Worm (Caenorhabditis elegans) whole organism, young adult: ENCODE data around the gene tbx-8.

ENCODE experiments used
- F39B2.1 ChIP-seq: fragments of 200-800 bp; sonication (Bioruptor generic); IDR thresholded peaks from 2 replicates; pipeline ENCODE4 v1.3.6; 2022; ENCODE audit warnings: missing genetic modification reagents, missing genetic modification characterization, missing compliant biosample characterization
- F55B11.4 ChIP-seq: sonication (generic microtip); optimal IDR thresholded peaks from 2 replicates; lab custom pipeline; 2016; ENCODE audit warnings: missing compliant biosample characterization, missing genetic modification characterization, borderline replicate concordance; ENCODE audit not compliant: insufficient read depth
- T26A5.8 ChIP-seq: sonication (generic microtip); optimal IDR thresholded peaks from 2 replicates; lab custom pipeline; 2016; ENCODE audit warnings: missing genetic modification characterization, missing compliant biosample characterization
- Y53F4B.3 ChIP-seq: fragments of 200-800 bp; sonication (Bioruptor generic); IDR thresholded peaks from 2 replicates; pipeline ENCODE4 v1.3.6; 2022; ENCODE audit warnings: missing genetic modification reagents, missing genetic modification characterization, missing compliant biosample characterization
- Y79H2A.3 ChIP-seq: fragments of 200-800 bp; sonication (Bioruptor generic); conservative IDR thresholded peaks from 2 replicates; pipeline ENCODE4 v1.3.6; 2022; ENCODE audit warnings: missing genetic modification reagents, missing genetic modification characterization, missing compliant biosample characterization
- ama-1 ChIP-seq, 3 experiments: fragments of 150-350 bp in 1 of 3; sonication (generic microtip) in 2 of 3; optimal IDR thresholded peaks; 2 replicates each; lab custom pipeline; 2014 to 2018; ENCODE audit warnings: missing biosample characterization in 2 of 3, missing genetic modification characterization in 2 of 3, missing genetic modification reagents in 2 of 3
- aptf-3 ChIP-seq: fragments of 200-800 bp; sonication (Bioruptor generic); IDR thresholded peaks from 2 replicates; pipeline ENCODE4 v1.3.6; 2022; ENCODE audit warnings: missing genetic modification characterization, missing compliant biosample characterization
- cebp-2 ChIP-seq: fragments of 200-800 bp; sonication (Bioruptor generic); IDR thresholded peaks from 2 replicates; pipeline ENCODE4 v1.3.6; 2022; ENCODE audit warnings: missing genetic modification characterization, missing compliant biosample characterization
- ceh-40 ChIP-seq: fragments of 200-800 bp; sonication (Bioruptor generic); IDR thresholded peaks from 2 replicates; pipeline ENCODE4 v1.3.6; 2022; ENCODE audit warnings: missing genetic modification characterization, missing compliant biosample characterization
- ceh-79 ChIP-seq: sonication (generic microtip); optimal IDR thresholded peaks from 2 replicates; lab custom pipeline; 2017; ENCODE audit warnings: mild to moderate bottlenecking, missing genetic modification characterization, missing compliant biosample characterization
- chd-7 ChIP-seq: sonication (generic microtip); optimal IDR thresholded peaks from 2 replicates; lab custom pipeline; 2016; ENCODE audit warnings: mild to moderate bottlenecking, missing genetic modification characterization, moderate library complexity, missing compliant biosample characterization
- fkh-3 ChIP-seq: sonication (generic microtip); optimal IDR thresholded peaks from 2 replicates; lab custom pipeline; 2016; ENCODE audit warnings: mild to moderate bottlenecking, missing genetic modification characterization, missing compliant biosample characterization
- lin-35 ChIP-seq, 3 experiments: fragments of 150-350 bp in 2 of 3; sonication (generic microtip) in 1 of 3; optimal IDR thresholded peaks; 2 replicates each; lab custom pipeline; 2014 to 2018; ENCODE audit warnings: missing biosample characterization in 3 of 3, missing genetic modification characterization in 3 of 3, missing genetic modification reagents in 3 of 3
- lin-40 ChIP-seq: sonication (generic microtip); optimal IDR thresholded peaks from 2 replicates; lab custom pipeline; 2016; ENCODE audit warnings: missing genetic modification characterization, mild to moderate bottlenecking, missing compliant biosample characterization, missing genotype, missing genetic modification reagents
- lin-54 ChIP-seq: fragments of 200-800 bp; sonication (Bioruptor generic); optimal IDR thresholded peaks from 2 replicates; lab custom pipeline; 2018; ENCODE audit warnings: mild to moderate bottlenecking, missing genetic modification characterization, missing compliant biosample characterization
- madf-3 ChIP-seq: fragments of 200-800 bp; sonication (Bioruptor generic); IDR thresholded peaks from 2 replicates; pipeline ENCODE4 v1.3.6; 2022; ENCODE audit warnings: missing genetic modification reagents, missing genetic modification characterization, missing compliant biosample characterization
- madf-8 ChIP-seq: fragments of 200-800 bp; sonication (Bioruptor generic); conservative IDR thresholded peaks from 2 replicates; pipeline ENCODE4 v1.3.6; 2022; ENCODE audit warnings: missing genetic modification reagents, missing genetic modification characterization, missing compliant biosample characterization
- nfya-1 ChIP-seq: sonication (generic microtip); optimal IDR thresholded peaks from 2 replicates; lab custom pipeline; 2017; ENCODE audit warnings: antibody characterized with exemption, missing compliant biosample characterization, missing genetic modification characterization, borderline replicate concordance; ENCODE audit not compliant: insufficient read depth
- nhr-80 ChIP-seq: sonication (generic microtip); optimal IDR thresholded peaks from 2 replicates; lab custom pipeline; 2016; ENCODE audit warnings: missing genetic modification characterization, missing compliant biosample characterization
- pha-4 ChIP-seq: fragments of 150-350 bp; sonication (generic microtip); optimal IDR thresholded peaks from 2 replicates; lab custom pipeline; 2014; ENCODE audit warnings: missing biosample characterization, missing genetic modification reagents, missing genetic modification characterization
- rec-8 ChIP-seq, 2 experiments: sonication (generic microtip); optimal IDR thresholded peaks; 2 replicates each; lab custom pipeline; 2016; ENCODE audit warnings: mild to moderate bottlenecking in 2 of 2, missing genetic modification characterization in 2 of 2, missing genetic modification reagents in 2 of 2, missing genotype in 2 of 2, missing biosample characterization in 1 of 2, missing compliant biosample characterization in 1 of 2, moderate library complexity in 1 of 2
- repo-1 ChIP-seq: sonication (generic microtip); optimal IDR thresholded peaks from 2 replicates; lab custom pipeline; 2017; ENCODE audit warnings: mild to moderate bottlenecking, missing genetic modification characterization, missing compliant biosample characterization
- snpc-1.1 ChIP-seq: sonication (generic microtip); optimal IDR thresholded peaks from 2 replicates; lab custom pipeline; 2017; ENCODE audit warnings: missing genetic modification characterization, mild to moderate bottlenecking, missing compliant biosample characterization, antibody characterized with exemption, moderate library complexity, missing genotype, missing genetic modification reagents; ENCODE audit not compliant: insufficient read depth
- somi-1 ChIP-seq: fragments of 200-800 bp; sonication (Bioruptor generic); optimal IDR thresholded peaks from 2 replicates; lab custom pipeline; 2018; ENCODE audit warnings: mild to moderate bottlenecking, missing genetic modification characterization, missing compliant biosample characterization
- sptf-2 ChIP-seq: fragments of 200-800 bp; sonication (Bioruptor generic); optimal IDR thresholded peaks from 2 replicates; lab custom pipeline; 2018; ENCODE audit warnings: mild to moderate bottlenecking, missing genetic modification characterization, missing compliant biosample characterization
- tbx-9 ChIP-seq: sonication (generic microtip); optimal IDR thresholded peaks from 2 replicates; lab custom pipeline; 2016; ENCODE audit warnings: borderline replicate concordance, missing genetic modification characterization, inconsistent platforms, missing compliant biosample characterization
- unc-62 ChIP-seq: fragments of 150-350 bp; optimal IDR thresholded peaks from 2 replicates; lab custom pipeline; 2014; ENCODE audit warnings: missing biosample characterization, missing genetic modification reagents, missing genetic modification characterization
- ztf-26 ChIP-seq: sonication (generic microtip); optimal IDR thresholded peaks from 2 replicates; lab custom pipeline; 2017; ENCODE audit warnings: missing genetic modification characterization, missing compliant biosample characterization
- ztf-6 ChIP-seq: fragments of 200-800 bp; sonication (Bioruptor generic); IDR thresholded peaks from 2 replicates; pipeline ENCODE4 v1.3.6; 2022; ENCODE audit warnings: missing genetic modification reagents, missing genetic modification characterization, missing compliant biosample characterization

Gene tbx-8

ce11 chrIII:10338992-10339852 lies 7.9 kb upstream of the tbx-8 start:
- TF ChIP-seq ama-1 (optimal IDR thresholded peaks at IDR 0.05; lab: Kevin White, UChicago) (peak; percentile 78), ama-1 (GFP tag; optimal IDR thresholded peaks at IDR 0.05; lab: Kevin White, UChicago) (no peak), madf-8 (GFP tag; lab: Robert Waterston, UW) (no peak), ztf-26 (peak; percentile 50), chd-7 (tag; lab: Kevin White, UChicago) (no peak), tbx-9 (tag; lab: Kevin White, UChicago) (peak; percentile 39), rec-8 (tag; optimal IDR thresholded peaks at IDR 0.05; lab: Kevin White, UChicago) (no peak), pha-4 (no peak), lin-40 (tag; lab: Kevin White, UChicago) (peak; percentile 21), ceh-79 (tag; lab: Kevin White, UChicago) (no peak), nhr-80 (tag; lab: Kevin White, UChicago) (no peak)

- TF ChIP-seq madf-3 (GFP tag; lab: Robert Waterston, UW) = no peak
- no peak for TF ChIP-seq nfya-1
- no peak for TF ChIP-seq T26A5.8 (tag; lab: Kevin White, UChicago)
- TF ChIP-seq tbx-9 (tag; lab: Kevin White, UChicago) = peak; percentile 12
- no peak for TF ChIP-seq F55B11.4 (tag; lab: Kevin White, UChicago)
- TF ChIP-seq F39B2.1 = no peak
- TF ChIP-seq lin-35 (GFP tag; optimal IDR thresholded peaks at IDR 0.05; lab: Kevin White, UChicago) = no peak
- TF ChIP-seq Y53F4B.3 (GFP tag; lab: Robert Waterston, UW) = no peak
- no peak for TF ChIP-seq Y79H2A.3 (GFP tag; lab: Robert Waterston, UW)
- 0 out of 2 replicates have a peak, but pooled peaks have one; percentile 19 for TF ChIP-seq cebp-2 (GFP tag; lab: Robert Waterston, UW)
- TF ChIP-seq aptf-3 = no peak
- TF ChIP-seq repo-1 = peak; percentile 21
- TF ChIP-seq snpc-1.1 = no peak
These were observed 7.2 kb upstream of the tbx-8 start for ce11 chrIII:10339949-10340348.

- TF ChIP-seq lin-54 (GFP tag; lab: Kevin White, UChicago) (no peak), ztf-6 (GFP tag; lab: Robert Waterston, UW) (no peak)
These were observed 5.4 kb upstream of the tbx-8 start, which contains the start of gene tbx-9 for ce11 chrIII:10341758-10342157. TSS of gene tbx-9 (minus strand) at chrIII:10341858.

ce11 chrIII:10344762-10345161 lies 2.4 kb upstream of the tbx-8 start:
- TF ChIP-seq lin-40 (tag; lab: Kevin White, UChicago) (no peak), T26A5.8 (tag; lab: Kevin White, UChicago) (no peak), ceh-40 (GFP tag; lab: Robert Waterston, UW) (no peak), sptf-2 (GFP tag; lab: Kevin White, UChicago) (no peak), unc-62 (GFP tag; lab: Kevin White, UChicago) (peak; percentile 56), ama-1 (optimal IDR thresholded peaks at IDR 0.05; lab: Kevin White, UChicago) (no peak), ama-1 (GFP tag; optimal IDR thresholded peaks at IDR 0.05; lab: Kevin White, UChicago) (no peak), fkh-3 (tag; lab: Kevin White, UChicago) (no peak), somi-1 (GFP tag; lab: Kevin White, UChicago) (no peak)
